Worm (Caenorhabditis elegans) whole organism, early embryonic: ENCODE measurements around the gene oac-56.
A peak's percentile ranks its signal among the peaks of the same experiment; 100 is the strongest.

ENCODE experiments used
- B0310.2 ChIP-seq: sonication (generic microtip); optimal IDR thresholded peaks from 2 replicates; lab custom pipeline; 2016; ENCODE audit warnings: mild to moderate bottlenecking, missing genetic modification characterization, missing compliant biosample characterization
- F13C5.2 ChIP-seq: sonication (generic microtip); optimal IDR thresholded peaks from 2 replicates; lab custom pipeline; 2017; ENCODE audit warnings: mild to moderate bottlenecking, missing genetic modification characterization, inconsistent platforms, missing compliant biosample characterization
- aly-1 ChIP-seq: sonication (generic microtip); optimal IDR thresholded peaks from 2 replicates; lab custom pipeline; 2016; ENCODE audit warnings: missing genetic modification characterization, missing compliant biosample characterization
- ama-1 ChIP-seq: fragments of 150-350 bp; optimal IDR thresholded peaks from 2 replicates; lab custom pipeline; 2014
- ceh-13 ChIP-seq: fragments of 200-800 bp; sonication (Bioruptor generic); optimal IDR thresholded peaks from 2 replicates; lab custom pipeline; 2018; ENCODE audit warnings: mild to moderate bottlenecking, missing genetic modification characterization, missing compliant biosample characterization
- ceh-36 ChIP-seq: sonication (generic microtip); optimal IDR thresholded peaks from 2 replicates; lab custom pipeline; 2016; ENCODE audit warnings: missing genetic modification characterization, inconsistent platforms, missing compliant biosample characterization
- ets-7 ChIP-seq: sonication (generic microtip); optimal IDR thresholded peaks from 2 replicates; lab custom pipeline; 2016; ENCODE audit warnings: missing genotype, missing genetic modification characterization, missing compliant biosample characterization
- flt-1 ChIP-seq: fragments of 200-800 bp; sonication (Bioruptor generic); IDR thresholded peaks from 2 replicates; pipeline ENCODE4 v1.3.6; 2022; ENCODE audit warnings: missing genetic modification characterization, missing compliant biosample characterization
- hmbx-1 ChIP-seq: sonication (generic microtip); optimal IDR thresholded peaks from 2 replicates; lab custom pipeline; 2016; ENCODE audit warnings: mild to moderate bottlenecking, missing genetic modification characterization, missing compliant biosample characterization
- hmg-4 ChIP-seq: fragments of 200-800 bp; sonication (Bioruptor generic); optimal IDR thresholded peaks from 2 replicates; lab custom pipeline; 2018; ENCODE audit warnings: mild to moderate bottlenecking, missing genetic modification characterization, missing compliant biosample characterization
- hnd-1 ChIP-seq: sonication (generic microtip); optimal IDR thresholded peaks from 2 replicates; lab custom pipeline; 2016; ENCODE audit warnings: missing genetic modification characterization, missing compliant biosample characterization
- pes-1 ChIP-seq: fragments of 200-800 bp; sonication (Bioruptor generic); IDR thresholded peaks from 2 replicates; pipeline ENCODE4 v1.3.6; 2022; ENCODE audit warnings: missing genetic modification reagents, missing genetic modification characterization, missing compliant biosample characterization
- scrt-1 ChIP-seq: fragments of 200-800 bp; sonication (Bioruptor generic); IDR thresholded peaks from 2 replicates; pipeline ENCODE4 v1.3.6; 2022; ENCODE audit warnings: missing genetic modification characterization, missing compliant biosample characterization
- sea-1 ChIP-seq: fragments of 200-800 bp; sonication (Bioruptor generic); conservative IDR thresholded peaks from 2 replicates; pipeline ENCODE4 v1.3.6; 2022; ENCODE audit warnings: missing genetic modification characterization, missing compliant biosample characterization
- tbx-11 ChIP-seq: fragments of 200-800 bp; sonication (Bioruptor generic); IDR thresholded peaks from 2 replicates; pipeline ENCODE4 v1.3.6; 2022; ENCODE audit warnings: missing genetic modification characterization, missing compliant biosample characterization
- tbx-37 ChIP-seq: fragments of 200-800 bp; sonication (Bioruptor generic); conservative IDR thresholded peaks from 2 replicates; pipeline ENCODE4 v1.3.6; 2022; ENCODE audit warnings: missing genetic modification reagents, missing genetic modification characterization, missing compliant biosample characterization
- tra-4 ChIP-seq: sonication (generic microtip); optimal IDR thresholded peaks from 2 replicates; lab custom pipeline; 2017; ENCODE audit warnings: missing genetic modification characterization, missing compliant biosample characterization

Gene oac-56

ce11 chrIV:14335768-14336167, 14.8 kb downstream of the oac-56 start:
- TF ChIP-seq flt-1 = no peak
- no peak for TF ChIP-seq tra-4 (tag; lab: Kevin White, UChicago)
- no peak for TF ChIP-seq sea-1 (GFP tag; lab: Robert Waterston, UW)
- TF ChIP-seq aly-1 (tag; lab: Kevin White, UChicago) = no peak
- no peak for TF ChIP-seq scrt-1 (GFP tag; lab: Robert Waterston, UW)
- TF ChIP-seq tbx-37 (GFP tag; lab: Robert Waterston, UW) = no peak

- TF ChIP-seq hnd-1 (tag; lab: Kevin White, UChicago) (no peak), hmbx-1 (tag; lab: Kevin White, UChicago) (no peak), B0310.2 (tag; lab: Kevin White, UChicago) (no peak)
Observed at ce11 chrIV:14334359-14334758, 16.2 kb downstream of the oac-56 start, which contains the start of gene Y67A10A.3. Y67A10A.3 (minus strand) TSS chrIV:14334459.

DNA sequence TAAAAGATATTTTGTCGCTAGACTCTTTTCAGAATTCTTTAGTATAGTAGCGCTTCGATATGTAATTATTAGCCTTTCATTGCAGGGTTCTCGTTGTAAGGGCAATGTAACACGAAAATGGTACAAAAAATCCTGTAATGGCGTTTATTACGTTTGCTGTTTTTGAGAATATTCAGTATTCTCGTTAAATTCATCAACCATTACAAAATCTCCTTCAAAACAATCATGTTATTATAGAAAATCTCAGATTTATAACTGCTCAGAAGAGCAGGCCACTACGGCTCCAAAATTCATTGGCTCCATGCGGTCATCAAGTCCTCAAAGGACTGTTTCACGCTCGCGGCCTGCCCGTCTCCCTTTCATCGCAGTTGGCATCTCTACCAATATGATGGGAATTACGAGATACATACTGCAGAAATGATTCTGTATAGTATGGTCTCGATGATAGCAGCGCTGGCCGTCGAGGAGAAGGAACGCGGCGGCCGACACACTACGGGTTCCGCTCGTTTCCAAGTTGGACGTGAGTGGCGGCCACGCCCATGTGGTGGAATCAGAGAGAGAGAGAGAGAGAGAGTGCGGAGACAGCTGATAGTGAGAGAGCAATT, 23.8 kb downstream of the oac-56 start:
- TF ChIP-seq hmg-4 (GFP tag; lab: Kevin White, UChicago) = peak; percentile 66
- TF ChIP-seq scrt-1 (GFP tag; lab: Robert Waterston, UW) = no peak

DNA sequence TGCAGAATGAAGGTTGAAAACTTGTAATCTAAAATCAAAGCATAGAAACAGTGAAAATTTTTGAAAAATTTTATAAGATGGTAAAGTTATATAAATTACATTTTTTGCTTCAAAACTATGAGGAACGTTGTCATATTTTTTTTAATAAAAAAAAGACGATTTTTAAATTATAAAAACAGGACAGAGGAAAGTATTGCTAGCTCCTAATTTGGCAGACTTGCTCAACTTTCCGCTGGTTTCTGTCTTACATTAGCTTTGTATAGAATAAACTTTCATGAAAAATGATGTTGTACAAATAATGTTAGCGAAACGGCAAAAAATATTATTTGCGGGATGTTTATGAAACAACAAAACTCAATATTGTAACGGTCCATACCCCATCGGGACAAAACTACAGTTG, 24.3 kb downstream of the oac-56 start, which contains the start of gene fbxa-83:
Gene fbxa-83, minus strand, starts transcription at position 101 of the 400 bp plus-strand sequence.
- TF ChIP-seq F13C5.2 (no peak), tbx-37 (GFP tag; lab: Robert Waterston, UW) (no peak), tra-4 (tag; lab: Kevin White, UChicago) (no peak), pes-1 (GFP tag; lab: Robert Waterston, UW) (no peak), ama-1 (lab: Kevin White, UChicago) (no peak), ceh-13 (GFP tag; lab: Kevin White, UChicago) (no peak), sea-1 (GFP tag; lab: Robert Waterston, UW) (no peak), flt-1 (no peak), aly-1 (tag; lab: Kevin White, UChicago) (no peak), hmbx-1 (tag; lab: Kevin White, UChicago) (no peak), hnd-1 (tag; lab: Kevin White, UChicago) (no peak)

DNA sequence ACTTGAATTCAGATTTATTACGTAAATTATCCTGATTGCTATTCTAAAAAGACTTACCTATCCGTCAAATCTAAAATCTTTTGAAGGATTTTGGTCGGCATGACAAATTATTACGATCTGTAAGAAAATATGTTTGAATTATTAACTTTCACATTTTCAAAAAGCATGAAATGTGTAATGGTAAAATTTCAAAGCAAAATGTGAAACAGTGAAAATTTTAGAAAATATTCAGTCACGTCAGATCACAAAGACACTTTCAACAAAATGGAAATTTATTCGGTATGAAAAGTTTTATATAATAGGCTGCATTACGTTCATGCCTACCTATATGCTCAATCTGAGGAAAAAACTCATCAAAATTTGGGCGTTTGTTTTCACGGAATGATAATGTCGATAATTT, 28.9 kb downstream of the oac-56 start, which contains the start of gene fbxa-126:
Gene fbxa-126, minus strand, starts transcription at position 101 of the 400 bp plus-strand sequence.
- TF ChIP-seq tbx-11 (GFP tag; lab: Robert Waterston, UW) = no peak
- no peak for TF ChIP-seq F13C5.2
- no peak for TF ChIP-seq hnd-1 (tag; lab: Kevin White, UChicago)
- no peak for TF ChIP-seq scrt-1 (GFP tag; lab: Robert Waterston, UW)
- TF ChIP-seq ceh-13 (GFP tag; lab: Kevin White, UChicago) = no peak
- TF ChIP-seq tbx-37 (GFP tag; lab: Robert Waterston, UW) = no peak
- no peak for TF ChIP-seq flt-1
- TF ChIP-seq hmg-4 (GFP tag; lab: Kevin White, UChicago) = no peak
- no peak for TF ChIP-seq pes-1 (GFP tag; lab: Robert Waterston, UW)
- no peak for TF ChIP-seq B0310.2 (tag; lab: Kevin White, UChicago)
- no peak for TF ChIP-seq sea-1 (GFP tag; lab: Robert Waterston, UW)
- no peak for TF ChIP-seq ceh-36 (tag; lab: Kevin White, UChicago)
- TF ChIP-seq ets-7 (tag; lab: Kevin White, UChicago) = no peak
- no peak for TF ChIP-seq tra-4 (tag; lab: Kevin White, UChicago)

DNA sequence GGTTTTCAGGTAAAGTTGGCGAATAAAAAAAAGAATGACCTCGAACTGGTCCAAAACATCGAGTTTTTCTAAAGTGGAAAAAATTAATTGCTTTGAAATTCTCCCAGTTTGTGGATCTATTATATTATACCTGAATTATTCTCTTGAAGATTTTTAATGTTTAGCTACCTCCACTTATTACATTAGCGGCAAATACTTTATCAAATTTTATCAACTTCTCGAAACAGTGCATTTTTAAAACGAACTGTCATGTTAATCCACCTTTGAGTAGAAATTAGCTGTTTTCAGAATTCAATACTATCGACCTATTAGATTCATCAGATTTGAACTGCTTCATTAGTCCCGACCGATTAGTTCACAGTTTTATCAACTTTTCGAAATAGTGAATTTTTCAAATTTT, 32.5 kb downstream of the oac-56 start:
- TF ChIP-seq tra-4 (tag; lab: Kevin White, UChicago) (no peak), hmg-4 (GFP tag; lab: Kevin White, UChicago) (no peak), aly-1 (tag; lab: Kevin White, UChicago) (no peak), pes-1 (GFP tag; lab: Robert Waterston, UW) (no peak), ceh-13 (GFP tag; lab: Kevin White, UChicago) (no peak), F13C5.2 (no peak)

ce11 chrIV:14305813-14306212, 44.7 kb downstream of the oac-56 start:
- TF ChIP-seq tra-4 (tag; lab: Kevin White, UChicago) (no peak), ceh-13 (GFP tag; lab: Kevin White, UChicago) (no peak), hnd-1 (tag; lab: Kevin White, UChicago) (no peak), aly-1 (tag; lab: Kevin White, UChicago) (no peak), hmg-4 (GFP tag; lab: Kevin White, UChicago) (no peak), pes-1 (GFP tag; lab: Robert Waterston, UW) (no peak)

DNA sequence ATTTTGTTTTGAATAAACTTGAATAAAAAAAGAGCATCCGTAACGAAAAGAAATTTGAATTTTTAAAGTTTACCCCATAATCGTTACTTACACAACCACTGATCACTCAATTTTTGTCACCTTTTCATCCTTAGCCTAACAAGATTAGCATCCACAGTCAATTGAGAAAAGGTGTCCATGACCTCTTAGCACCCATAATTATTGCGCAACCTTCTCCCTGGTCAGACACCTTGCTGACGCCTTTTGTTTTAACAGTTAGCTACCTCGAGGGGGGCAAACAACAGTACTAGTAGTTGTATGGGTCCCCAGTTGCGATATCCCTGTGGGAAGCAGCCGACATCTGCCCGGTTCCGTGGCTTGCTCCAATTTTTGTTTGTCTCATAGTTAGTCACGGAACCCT, 53.5 kb downstream of the oac-56 start:
- TF ChIP-seq pes-1 (GFP tag; lab: Robert Waterston, UW) (no peak), scrt-1 (GFP tag; lab: Robert Waterston, UW) (no peak), hmg-4 (GFP tag; lab: Kevin White, UChicago) (no peak), ets-7 (tag; lab: Kevin White, UChicago) (no peak), ceh-36 (tag; lab: Kevin White, UChicago) (no peak), tbx-11 (GFP tag; lab: Robert Waterston, UW) (no peak), hmbx-1 (tag; lab: Kevin White, UChicago) (no peak), ceh-13 (GFP tag; lab: Kevin White, UChicago) (no peak), tbx-37 (GFP tag; lab: Robert Waterston, UW) (no peak), F13C5.2 (no peak), hnd-1 (tag; lab: Kevin White, UChicago) (no peak), B0310.2 (tag; lab: Kevin White, UChicago) (no peak), aly-1 (tag; lab: Kevin White, UChicago) (no peak), tra-4 (tag; lab: Kevin White, UChicago) (no peak), ama-1 (lab: Kevin White, UChicago) (no peak), sea-1 (GFP tag; lab: Robert Waterston, UW) (no peak), flt-1 (no peak)
